Worm (Caenorhabditis elegans): Measurements from ENCODE around the gene H40L08.3.

- TF ChIP-seq pes-1 (GFP tag; IDR thresholded peaks at IDR 0.05) (no peak), ama-1 (optimal IDR thresholded peaks at IDR 0.05) (no peak), flt-1 (GFP tag; IDR thresholded peaks at IDR 0.05) (no peak), tbx-37 (GFP tag; conservative IDR thresholded peaks at IDR 0.05) (no peak), hmbx-1 (tag; optimal IDR thresholded peaks at IDR 0.05) (no peak), hmg-4 (GFP tag; optimal IDR thresholded peaks at IDR 0.05) (no peak), tbx-11 (GFP tag; IDR thresholded peaks at IDR 0.05) (no peak), sea-1 (GFP tag; conservative IDR thresholded peaks at IDR 0.05) (no peak), ceh-36 (tag; optimal IDR thresholded peaks at IDR 0.05) (no peak), B0310.2 (tag; optimal IDR thresholded peaks at IDR 0.05) (no peak), ets-7 (tag; optimal IDR thresholded peaks at IDR 0.05) (no peak), hnd-1 (tag; optimal IDR thresholded peaks at IDR 0.05) (no peak), F13C5.2 (tag; optimal IDR thresholded peaks at IDR 0.05) (no peak), ceh-13 (GFP tag; optimal IDR thresholded peaks at IDR 0.05) (no peak)
These were observed 44.7 kb upstream of the H40L08.3 start for ce11 chrX:15120545-15120944.

All from whole organism, early embryonic.